Worm (Caenorhabditis elegans) whole organism, L1 larva: Measurements from ENCODE around the gene xol-1.

Experiments used
- C16A3.4 ChIP-seq: fragments of 150-350 bp; optimal IDR thresholded peaks from 2 replicates; lab custom pipeline; 2014; ENCODE audit warnings: missing biosample characterization, missing genetic modification characterization
- aha-1 ChIP-seq: fragments of 150-350 bp; optimal IDR thresholded peaks from 2 replicates; lab custom pipeline; 2014; ENCODE audit warnings: missing biosample characterization, missing genetic modification characterization
- blmp-1 ChIP-seq: fragments of 150-350 bp; optimal IDR thresholded peaks from 2 replicates; lab custom pipeline; 2014; ENCODE audit warnings: missing biosample characterization, missing genetic modification characterization
- ceh-88 ChIP-seq: fragments of 200-800 bp; sonication (Bioruptor generic); IDR thresholded peaks from 2 replicates; pipeline ENCODE4 v1.3.6; 2022; ENCODE audit warnings: missing genetic modification characterization, missing compliant biosample characterization
- ceh-90 ChIP-seq: sonication (generic microtip); optimal IDR thresholded peaks from 2 replicates; lab custom pipeline; 2016; ENCODE audit warnings: missing genetic modification characterization, missing compliant biosample characterization
- dpl-1 ChIP-seq, 3 experiments: fragments of 150-350 bp in 2 of 3; sonication (generic microtip) in 1 of 3; optimal IDR thresholded peaks; 2 replicates each; lab custom pipeline; 2014 to 2017; ENCODE audit warnings: missing biosample characterization in 3 of 3, missing genetic modification characterization in 3 of 3, missing genetic modification reagents in 3 of 3
- dsc-1 ChIP-seq: sonication (generic microtip); optimal IDR thresholded peaks from 2 replicates; lab custom pipeline; 2016; ENCODE audit warnings: mild to moderate bottlenecking, missing genetic modification characterization, missing compliant biosample characterization
- efl-3 ChIP-seq: fragments of 200-800 bp; sonication (Bioruptor generic); optimal IDR thresholded peaks from 2 replicates; lab custom pipeline; 2018; ENCODE audit warnings: mild to moderate bottlenecking, missing genetic modification characterization, missing compliant biosample characterization
- elt-2 ChIP-seq: sonication (generic microtip); optimal IDR thresholded peaks from 2 replicates; lab custom pipeline; 2016; ENCODE audit warnings: missing genetic modification characterization, mild to moderate bottlenecking, inconsistent platforms, missing compliant biosample characterization, missing genetic modification reagents
- elt-3 ChIP-seq, 6 experiments: fragments of 150-350 bp in 1 of 6; sonication (generic microtip); optimal IDR thresholded peaks; 2 replicates each; lab custom pipeline; 2017 to 2018; ENCODE audit warnings: missing biosample characterization in 6 of 6, missing genetic modification characterization in 6 of 6, inconsistent platforms in 1 of 6
- ets-5 ChIP-seq: fragments of 200-800 bp; sonication (Bioruptor generic); IDR thresholded peaks from 2 replicates; pipeline ENCODE4 v1.3.6; 2022; ENCODE audit warnings: missing genetic modification characterization, missing compliant biosample characterization
- fos-1 ChIP-seq: fragments of 150-350 bp; optimal IDR thresholded peaks from 2 replicates; lab custom pipeline; 2014; ENCODE audit warnings: missing biosample characterization, missing genetic modification characterization
- grh-1 ChIP-seq: fragments of 200-800 bp; sonication (Bioruptor generic); IDR thresholded peaks from 2 replicates; pipeline ENCODE4 v1.3.6; 2022; ENCODE audit warnings: missing genetic modification reagents, missing genetic modification characterization, missing compliant biosample characterization
- hlh-4 ChIP-seq: sonication (generic microtip); optimal IDR thresholded peaks from 2 replicates; lab custom pipeline; 2016; ENCODE audit warnings: mild to moderate bottlenecking, missing genetic modification characterization, missing compliant biosample characterization
- irx-1 ChIP-seq: sonication (generic microtip); optimal IDR thresholded peaks from 2 replicates; lab custom pipeline; 2016; ENCODE audit warnings: missing genetic modification characterization, missing compliant biosample characterization
- jun-1 ChIP-seq: fragments of 150-350 bp; optimal IDR thresholded peaks from 2 replicates; lab custom pipeline; 2014; ENCODE audit warnings: missing biosample characterization, missing genetic modification reagents, missing genetic modification characterization
- lin-14 ChIP-seq: fragments of 200-800 bp; sonication (Bioruptor generic); optimal IDR thresholded peaks from 2 replicates; lab custom pipeline; 2018; ENCODE audit warnings: mild to moderate bottlenecking, missing genetic modification characterization, moderate library complexity, missing compliant biosample characterization
- lin-35 ChIP-seq, 2 experiments: fragments of 150-350 bp; optimal IDR thresholded peaks; 2 replicates each; lab custom pipeline; 2014; ENCODE audit warnings: missing biosample characterization in 2 of 2, missing genetic modification characterization in 2 of 2, missing genetic modification reagents in 2 of 2
- lin-39 ChIP-seq: fragments of 150-350 bp; optimal IDR thresholded peaks from 2 replicates; lab custom pipeline; 2014; ENCODE audit warnings: missing biosample characterization, missing genetic modification reagents, missing genetic modification characterization
- lir-3 ChIP-seq: sonication (generic microtip); optimal IDR thresholded peaks from 2 replicates; lab custom pipeline; 2016; ENCODE audit warnings: mild to moderate bottlenecking, missing genetic modification characterization, moderate library complexity, missing compliant biosample characterization; ENCODE audit not compliant: poor library complexity
- lsy-2 ChIP-seq, 2 experiments: fragments of 150-350 bp; optimal IDR thresholded peaks; 2 replicates each; lab custom pipeline; 2014; ENCODE audit warnings: missing biosample characterization in 2 of 2, missing genetic modification characterization in 2 of 2
- nhr-11 ChIP-seq: fragments of 150-350 bp; optimal IDR thresholded peaks from 2 replicates; lab custom pipeline; 2014; ENCODE audit warnings: missing biosample characterization, missing genetic modification characterization
- nhr-12 ChIP-seq: sonication (generic microtip); optimal IDR thresholded peaks from 2 replicates; lab custom pipeline; 2017; ENCODE audit warnings: missing biosample characterization, missing genetic modification characterization
- nhr-19 ChIP-seq: fragments of 200-800 bp; sonication (Bioruptor generic); conservative IDR thresholded peaks from 2 replicates; pipeline ENCODE4 v1.3.6; 2022; ENCODE audit warnings: missing genetic modification characterization, missing compliant biosample characterization
- nhr-20 ChIP-seq: sonication (generic microtip); optimal IDR thresholded peaks from 2 replicates; lab custom pipeline; 2016; ENCODE audit warnings: mild to moderate bottlenecking, missing genetic modification characterization, missing compliant biosample characterization
- nhr-237 ChIP-seq: fragments of 150-350 bp; optimal IDR thresholded peaks from 2 replicates; lab custom pipeline; 2014; ENCODE audit warnings: missing biosample characterization, missing genetic modification characterization
- nhr-47 ChIP-seq: sonication (generic microtip); optimal IDR thresholded peaks from 2 replicates; lab custom pipeline; 2016; ENCODE audit warnings: mild to moderate bottlenecking, missing genetic modification characterization, moderate library complexity, missing compliant biosample characterization
- nhr-71 ChIP-seq: sonication (generic microtip); optimal IDR thresholded peaks from 2 replicates; lab custom pipeline; 2016; ENCODE audit warnings: mild to moderate bottlenecking, missing genetic modification characterization, moderate library complexity, missing compliant biosample characterization
- nhr-85 ChIP-seq: sonication (generic microtip); peaks from one replicate; lab custom pipeline; 2016; ENCODE audit warnings: missing genetic modification characterization, inconsistent platforms, missing compliant biosample characterization
- pag-3 ChIP-seq: sonication (generic microtip); optimal IDR thresholded peaks from 2 replicates; lab custom pipeline; 2017; ENCODE audit warnings: missing genetic modification characterization, mild to moderate bottlenecking, missing compliant biosample characterization, antibody characterized with exemption, borderline replicate concordance; ENCODE audit not compliant: insufficient read depth
- pax-3 ChIP-seq: fragments of 200-800 bp; sonication (Bioruptor generic); optimal IDR thresholded peaks from 2 replicates; lab custom pipeline; 2018; ENCODE audit warnings: mild to moderate bottlenecking, missing genetic modification characterization, moderate library complexity, missing compliant biosample characterization
- pqm-1 ChIP-seq: sonication (generic microtip); optimal IDR thresholded peaks from 3 replicates; lab custom pipeline; 2017; ENCODE audit warnings: missing biosample characterization, missing genetic modification characterization
- rnt-1 ChIP-seq: sonication (generic microtip); optimal IDR thresholded peaks from 2 replicates; lab custom pipeline; 2016; ENCODE audit warnings: mild to moderate bottlenecking, missing genetic modification characterization, moderate library complexity, missing compliant biosample characterization
- snu-23 ChIP-seq: sonication (generic microtip); optimal IDR thresholded peaks from 2 replicates; lab custom pipeline; 2016; ENCODE audit warnings: missing genetic modification characterization, missing compliant biosample characterization
- sup-37 ChIP-seq: fragments of 200-800 bp; sonication (Bioruptor generic); optimal IDR thresholded peaks from 2 replicates; lab custom pipeline; 2018; ENCODE audit warnings: mild to moderate bottlenecking, missing genetic modification characterization, missing compliant biosample characterization
- vab-15 ChIP-seq: sonication (generic microtip); optimal IDR thresholded peaks from 2 replicates; lab custom pipeline; 2017; ENCODE audit warnings: missing genotype, mild to moderate bottlenecking, missing genetic modification characterization, missing compliant biosample characterization
- ztf-4 ChIP-seq: fragments of 150-350 bp; optimal IDR thresholded peaks from 2 replicates; lab custom pipeline; 2014; ENCODE audit warnings: missing biosample characterization, missing genetic modification characterization

Gene xol-1

DNA sequence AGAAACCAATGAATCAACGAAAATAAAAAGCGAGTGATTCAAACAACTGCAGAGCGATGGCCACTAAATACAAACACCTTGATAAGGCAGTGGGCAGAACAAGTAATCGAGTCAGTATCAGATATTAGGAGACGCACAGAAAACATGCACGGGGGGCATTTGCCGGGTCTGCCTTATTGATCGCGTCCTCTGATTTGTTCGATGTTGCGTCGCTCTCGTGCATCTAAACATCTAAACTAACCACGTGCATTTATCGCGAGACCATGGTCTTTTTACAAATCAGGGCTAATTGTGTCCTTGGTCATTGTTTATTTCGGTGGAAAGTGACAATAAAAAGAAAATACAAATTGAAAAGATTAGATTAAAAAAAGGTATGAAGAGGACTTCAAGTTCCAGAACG is 42.8 kb downstream of the xol-1 start, which contains the start of gene K07E3.4 (continued):
- peak; percentile 91 for TF ChIP-seq nhr-20 (tag; lab: Kevin White, UChicago)
- peak; percentile 29 to 40 for TF ChIP-seq lsy-2 (tag; optimal IDR thresholded peaks at IDR 0.05; lab: Kevin White, UChicago)
- no peak for TF ChIP-seq ets-5 (GFP tag; lab: Robert Waterston, UW)
- peak; percentile 90 for TF ChIP-seq lin-14 (GFP tag; lab: Kevin White, UChicago)
- TF ChIP-seq nhr-71 (tag; lab: Kevin White, UChicago): peak; percentile 86
- TF ChIP-seq snu-23 (GFP tag; lab: Kevin White, UChicago): peak; percentile 82
- peak; percentile 54 for TF ChIP-seq nhr-19 (GFP tag; lab: Robert Waterston, UW)
- TF ChIP-seq nhr-47 (tag; lab: Kevin White, UChicago): peak; percentile 58
- TF ChIP-seq nhr-12: no peak
- TF ChIP-seq ceh-90 (tag; lab: Kevin White, UChicago): no peak
- peak; percentile 87 for TF ChIP-seq blmp-1 (tag; lab: Kevin White, UChicago)
- peak; percentile 39 for TF ChIP-seq ztf-4 (tag; lab: Kevin White, UChicago)
- peak; percentile 78 for TF ChIP-seq elt-2 (tag; lab: Kevin White, UChicago)
- TF ChIP-seq efl-3 (GFP tag; lab: Kevin White, UChicago): no peak
- peak; percentile 98 for TF ChIP-seq nhr-85 (tag; lab: Kevin White, UChicago)
- no peak for TF ChIP-seq pag-3 (tag; lab: Kevin White, UChicago)
- peak; percentile 38 for TF ChIP-seq irx-1
- no peak for TF ChIP-seq lin-39 (tag; lab: Kevin White, UChicago)
- peak; percentile 57 for TF ChIP-seq grh-1 (GFP tag; lab: Robert Waterston, UW)
- TF ChIP-seq jun-1 (tag; lab: Kevin White, UChicago): peak; percentile 52
- TF ChIP-seq dpl-1 (GFP tag; optimal IDR thresholded peaks at IDR 0.05; lab: Kevin White, UChicago): no peak
- TF ChIP-seq nhr-237: no peak
- no peak for TF ChIP-seq pax-3 (tag; lab: Kevin White, UChicago)
- TF ChIP-seq C16A3.4 (tag; lab: Kevin White, UChicago): peak; percentile 24
- TF ChIP-seq ceh-88 (GFP tag; lab: Robert Waterston, UW): no peak
- no peak for TF ChIP-seq hlh-4
- no peak for TF ChIP-seq pqm-1 (tag; lab: Kevin White, UChicago)
- peak; percentile 19 for TF ChIP-seq rnt-1 (tag; lab: Kevin White, UChicago)
- TF ChIP-seq, all 84 proteins: peak for 30

DNA sequence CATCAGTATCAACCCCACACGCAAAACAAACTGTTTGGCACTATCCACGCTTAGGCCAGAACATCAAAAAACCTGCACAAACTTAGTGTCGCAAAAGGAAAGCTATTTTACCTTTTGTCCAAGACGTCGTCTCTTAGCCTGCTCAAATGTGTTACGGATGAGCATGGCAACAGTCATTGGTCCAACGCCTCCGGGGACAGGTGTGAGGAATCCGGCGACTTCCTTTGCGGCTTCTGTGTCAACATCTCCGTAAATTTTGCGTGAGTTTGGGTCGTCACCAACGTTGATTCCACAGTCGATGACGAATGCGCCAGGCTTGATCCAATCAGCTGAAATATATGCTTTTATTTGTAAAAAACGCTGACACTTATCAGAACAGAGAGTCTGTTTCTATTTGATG is 43.6 kb downstream of the xol-1 start:
- TF ChIP-seq elt-3 (tag; optimal IDR thresholded peaks at IDR 0.05; lab: Kevin White, UChicago) (no peak), grh-1 (GFP tag; lab: Robert Waterston, UW) (0 out of 2 replicates have a peak, but pooled peaks have one; percentile 8)

DNA sequence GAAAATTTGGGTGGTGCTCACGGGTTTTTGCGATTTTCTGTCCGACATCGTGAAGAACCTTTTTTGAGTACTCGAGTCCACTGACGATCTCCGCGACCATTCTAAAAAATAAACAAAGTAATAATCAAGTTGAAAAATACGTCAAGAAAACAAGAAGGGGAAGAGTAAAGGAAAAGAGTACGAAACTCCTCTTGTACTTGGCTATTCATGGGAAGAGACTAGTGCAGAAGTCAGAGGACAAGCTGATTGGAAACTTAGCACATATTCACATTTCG is 45.3 kb downstream of the xol-1 start, which contains the start of gene dao-3:
Gene dao-3, minus strand, starts transcription at position 101 of the 275 bp plus-strand sequence.
- TF ChIP-seq fos-1 (tag; lab: Kevin White, UChicago): no peak
- TF ChIP-seq dsc-1 (tag; lab: Kevin White, UChicago): no peak
- TF ChIP-seq nhr-11: no peak
- TF ChIP-seq lir-3 (tag; lab: Kevin White, UChicago): no peak
- no peak for TF ChIP-seq lin-35 (GFP tag; optimal IDR thresholded peaks at IDR 0.05; lab: Kevin White, UChicago)
- TF ChIP-seq C16A3.4 (tag; lab: Kevin White, UChicago): no peak
- no peak for TF ChIP-seq ceh-88 (GFP tag; lab: Robert Waterston, UW)
- no peak for TF ChIP-seq aha-1
- TF ChIP-seq sup-37 (GFP tag; lab: Kevin White, UChicago): no peak
- no peak for TF ChIP-seq jun-1 (tag; lab: Kevin White, UChicago)
- no peak for TF ChIP-seq blmp-1 (tag; lab: Kevin White, UChicago)
- TF ChIP-seq vab-15 (tag; lab: Kevin White, UChicago): no peak
- TF ChIP-seq, all 84 proteins: peak for 0
